Worm (Caenorhabditis elegans): ENCODE data around the gene Y54G9A.7.

Y54G9A.7 gene

ce11 chrII:13739423-13739822 is 13.8 kb upstream of the Y54G9A.7 start (continued):
- TF ChIP-seq lin-35 (GFP tag; optimal IDR thresholded peaks at IDR 0.05) (peak; percentile 2 to 17), aha-1 (tag; optimal IDR thresholded peaks at IDR 0.05) (no peak), snpc-4 (tag; optimal IDR thresholded peaks at IDR 0.05) (no peak), elt-2 (tag; optimal IDR thresholded peaks at IDR 0.05) (no peak), snu-23 (GFP tag; optimal IDR thresholded peaks at IDR 0.05) (no peak), blmp-1 (tag; optimal IDR thresholded peaks at IDR 0.05) (no peak), grh-1 (GFP tag; IDR thresholded peaks at IDR 0.05) (no peak), fkh-8 (tag; optimal IDR thresholded peaks at IDR 0.05) (no peak), xbp-1 (tag; optimal IDR thresholded peaks at IDR 0.05) (no peak), egl-27 (tag; optimal IDR thresholded peaks at IDR 0.05) (no peak), alr-1 (tag; optimal IDR thresholded peaks at IDR 0.05; ENCODE audit: borderline replicate concordance) (no peak), tbx-2 (tag; optimal IDR thresholded peaks at IDR 0.05) (no peak), dpl-1 (GFP tag; optimal IDR thresholded peaks at IDR 0.05) (peak in 1 of 3 experiments; percentile 16), skn-1 (tag; optimal IDR thresholded peaks at IDR 0.05) (no peak), ceh-8 (GFP tag; optimal IDR thresholded peaks at IDR 0.05) (no peak), pqm-1 (tag; optimal IDR thresholded peaks at IDR 0.05) (no peak), lin-14 (GFP tag; optimal IDR thresholded peaks at IDR 0.05) (no peak), nhr-11 (tag; optimal IDR thresholded peaks at IDR 0.05) (no peak), ceh-63 (GFP tag; optimal IDR thresholded peaks at IDR 0.05) (no peak), ceh-88 (GFP tag; IDR thresholded peaks at IDR 0.05) (no peak), mdl-1 (tag; optimal IDR thresholded peaks at IDR 0.05) (no peak), tlp-1 (tag; optimal IDR thresholded peaks at IDR 0.05) (no peak), ama-1 (optimal IDR thresholded peaks at IDR 0.05) (no peak), mab-9 (GFP tag; IDR thresholded peaks at IDR 0.05) (no peak), hpl-2 (GFP tag; optimal IDR thresholded peaks at IDR 0.05) (no peak), sox-4 (tag; optimal IDR thresholded peaks at IDR 0.05) (no peak), unc-30 (tag; optimal IDR thresholded peaks at IDR 0.05) (no peak), mef-2 (tag; optimal IDR thresholded peaks at IDR 0.05) (no peak), nhr-85 (tag) (peak; percentile 11), unc-62 (GFP tag; optimal IDR thresholded peaks at IDR 0.05) (no peak), egl-13 (tag; optimal IDR thresholded peaks at IDR 0.05) (no peak), nhr-19 (GFP tag; conservative IDR thresholded peaks at IDR 0.05) (no peak), irx-1 (tag; optimal IDR thresholded peaks at IDR 0.05) (no peak), nhr-20 (tag; optimal IDR thresholded peaks at IDR 0.05) (no peak), mep-1 (tag; optimal IDR thresholded peaks at IDR 0.05) (peak; percentile 42), ztf-11 (tag; optimal IDR thresholded peaks at IDR 0.05) (no peak)

ce11 chrII:13737751-13738525 is 12.3 kb upstream of the Y54G9A.7 start:
- TF ChIP-seq grh-1 (GFP tag; IDR thresholded peaks at IDR 0.05): no peak
- TF ChIP-seq Y116A8C.19 (tag; optimal IDR thresholded peaks at IDR 0.05; ENCODE audit: borderline replicate concordance): no peak
- no peak for TF ChIP-seq lin-13 (GFP tag; optimal IDR thresholded peaks at IDR 0.05)
- no peak for TF ChIP-seq nhr-47 (tag; optimal IDR thresholded peaks at IDR 0.05)
- no peak for TF ChIP-seq ama-1 (optimal IDR thresholded peaks at IDR 0.05)
- TF ChIP-seq dsc-1 (tag; optimal IDR thresholded peaks at IDR 0.05): no peak
- no peak for TF ChIP-seq pax-3 (tag; optimal IDR thresholded peaks at IDR 0.05)
- no peak for TF ChIP-seq ceh-88 (GFP tag; IDR thresholded peaks at IDR 0.05)
- TF ChIP-seq nhr-12 (tag; optimal IDR thresholded peaks at IDR 0.05): no peak
- TF ChIP-seq fkh-10 (GFP tag; optimal IDR thresholded peaks at IDR 0.05): no peak
- no peak for TF ChIP-seq mab-9 (GFP tag; IDR thresholded peaks at IDR 0.05)
- TF ChIP-seq tlp-1 (tag; optimal IDR thresholded peaks at IDR 0.05): no peak
- no peak for TF ChIP-seq lin-39 (tag; optimal IDR thresholded peaks at IDR 0.05)
- TF ChIP-seq xbp-1 (tag; optimal IDR thresholded peaks at IDR 0.05): no peak
- no peak for TF ChIP-seq C16A3.4 (tag; optimal IDR thresholded peaks at IDR 0.05)
- TF ChIP-seq aly-2 (tag; optimal IDR thresholded peaks at IDR 0.05): no peak
- no peak for TF ChIP-seq ceh-82 (tag; optimal IDR thresholded peaks at IDR 0.05)
- TF ChIP-seq nhr-85 (tag): peak; percentile 88
- TF ChIP-seq nhr-71 (tag; optimal IDR thresholded peaks at IDR 0.05): peak; percentile 58
- TF ChIP-seq efl-1 (optimal IDR thresholded peaks at IDR 0.05): no peak
- no peak for TF ChIP-seq efl-1 (GFP tag; optimal IDR thresholded peaks at IDR 0.05 in 1 of 2)
- TF ChIP-seq mep-1 (tag; optimal IDR thresholded peaks at IDR 0.05): no peak
- no peak for TF ChIP-seq nhr-28 (tag; optimal IDR thresholded peaks at IDR 0.05)
- no peak for TF ChIP-seq mef-2 (tag; optimal IDR thresholded peaks at IDR 0.05)
- TF ChIP-seq ces-1 (GFP tag; optimal IDR thresholded peaks at IDR 0.05): no peak

All from whole organism, L1 larva.